Fruit fly (Drosophila melanogaster): Measurements from ENCODE around the gene CG17746.

Gene CG17746

dm6 chr3L:3284900-3285299 lies 45.5 kb upstream of the CG17746 start (continued):
- no peak for TF ChIP-seq CG10669 (GFP tag; optimal IDR thresholded peaks at IDR 0.05)
- TF ChIP-seq CG3919 (GFP tag; optimal IDR thresholded peaks at IDR 0.05), result peak; percentile 10
- TF ChIP-seq Lpt (GFP tag; optimal IDR thresholded peaks at IDR 0.05), result no peak
- TF ChIP-seq CG31627 (GFP tag; optimal IDR thresholded peaks at IDR 0.05), result no peak
- no peak for TF ChIP-seq pdm3 (GFP tag; optimal IDR thresholded peaks at IDR 0.05)
- TF ChIP-seq Sox14 (GFP tag; optimal IDR thresholded peaks at IDR 0.05), result no peak
- TF ChIP-seq CG3032 (tag; optimal IDR thresholded peaks at IDR 0.05), result no peak
- 0 out of 3 replicates have a peak, but pooled peaks have one; percentile 26 for TF ChIP-seq eg (GFP tag; IDR thresholded peaks at IDR 0.05)

- TF ChIP-seq Hr4 (GFP tag; optimal IDR thresholded peaks at IDR 0.05), result peak; percentile 71
- peak; percentile 73 for TF ChIP-seq CG15336 (GFP tag; IDR thresholded peaks at IDR 0.05)
- TF ChIP-seq CG4318 (GFP tag; optimal IDR thresholded peaks at IDR 0.05), result peak; percentile 40
- peak; percentile 43 for TF ChIP-seq Eip78C (GFP tag)
- TF ChIP-seq spab (GFP tag; optimal IDR thresholded peaks at IDR 0.05), result no peak
- TF ChIP-seq OdsH (GFP tag; optimal IDR thresholded peaks at IDR 0.05), result peak; percentile 23
- TF ChIP-seq CG8119 (GFP tag; IDR thresholded peaks at IDR 0.05), result peak; percentile 69
- TF ChIP-seq eg (GFP tag; IDR thresholded peaks at IDR 0.05), result peak; percentile 41; the same call in 1 of the 3 replicates
- peak; percentile 4 for TF ChIP-seq pdm3 (GFP tag; optimal IDR thresholded peaks at IDR 0.05)
- peak in 1 of 2 experiments; percentile 16 for TF ChIP-seq salr (GFP tag; optimal IDR thresholded peaks at IDR 0.05)
- TF ChIP-seq acj6 (GFP tag; optimal IDR thresholded peaks at IDR 0.05), result no peak
- TF ChIP-seq Eip93F (GFP tag; optimal IDR thresholded peaks at IDR 0.05), result no peak
- no peak for TF ChIP-seq CG3032 (tag; optimal IDR thresholded peaks at IDR 0.05)
- TF ChIP-seq CG32006 (GFP tag; optimal IDR thresholded peaks at IDR 0.05), result peak; percentile 75
These were observed 43.9 kb upstream of the CG17746 start for dm6 chr3L:3283264-3283663.

- TF ChIP-seq Sox102F (GFP tag; optimal IDR thresholded peaks at IDR 0.05) (peak; percentile 10), OdsH (GFP tag; optimal IDR thresholded peaks at IDR 0.05) (no peak), Eip78C (GFP tag) (peak; percentile 59), CG15336 (GFP tag; IDR thresholded peaks at IDR 0.05) (no peak)
These were observed 40.6 kb upstream of the CG17746 start, which contains the start of gene CG12017 for dm6 chr3L:3279930-3280329. TSS of gene CG12017 (plus strand) at chr3L:3280239.

- no peak for TF ChIP-seq fkh (GFP tag; optimal IDR thresholded peaks at IDR 0.05)
- TF ChIP-seq Eip78C (GFP tag), result peak; percentile 9
These were observed 37.6 kb upstream of the CG17746 start for dm6 chr3L:3276930-3277329.

- TF ChIP-seq Lpt (GFP tag; optimal IDR thresholded peaks at IDR 0.05) (no peak), Eip78C (GFP tag) (peak; percentile 76), CG6854 (GFP tag; optimal IDR thresholded peaks at IDR 0.05) (no peak), dsx (GFP tag; optimal IDR thresholded peaks at IDR 0.05; ENCODE audit: poor library complexity, severe bottlenecking) (no peak), CG16779 (tag; optimal IDR thresholded peaks at IDR 0.05) (no peak), acj6 (GFP tag; optimal IDR thresholded peaks at IDR 0.05) (no peak), Blimp-1 (GFP tag; optimal IDR thresholded peaks at IDR 0.05) (peak; percentile 59), CG4318 (GFP tag; optimal IDR thresholded peaks at IDR 0.05) (no peak), CG32006 (GFP tag; optimal IDR thresholded peaks at IDR 0.05) (peak; percentile 54), Smox (GFP tag; optimal IDR thresholded peaks at IDR 0.05) (no peak), CG6808 (GFP tag; optimal IDR thresholded peaks at IDR 0.05) (no peak), CG6276 (GFP tag; optimal IDR thresholded peaks at IDR 0.05) (no peak), CG10669 (GFP tag; optimal IDR thresholded peaks at IDR 0.05) (no peak), CG15336 (GFP tag; IDR thresholded peaks at IDR 0.05) (0 out of 2 replicates have a peak, but pooled peaks have one; percentile 16), fkh (GFP tag; optimal IDR thresholded peaks at IDR 0.05) (no peak), salr (GFP tag; optimal IDR thresholded peaks at IDR 0.05) (no peak), CG11902 (GFP tag; optimal IDR thresholded peaks at IDR 0.05) (no peak), CG6792 (GFP tag; optimal IDR thresholded peaks at IDR 0.05) (no peak), CG10631 (GFP tag; optimal IDR thresholded peaks at IDR 0.05) (no peak), Sox102F (GFP tag; optimal IDR thresholded peaks at IDR 0.05) (no peak), CG9139 (GFP tag; optimal IDR thresholded peaks at IDR 0.05) (no peak), Ets96B (tag; optimal IDR thresholded peaks at IDR 0.05) (no peak), OdsH (GFP tag; optimal IDR thresholded peaks at IDR 0.05) (no peak), Eip75B (GFP tag; optimal IDR thresholded peaks at IDR 0.05) (no peak), achi (GFP tag; optimal IDR thresholded peaks at IDR 0.05) (peak; percentile 17), pdm3 (GFP tag; optimal IDR thresholded peaks at IDR 0.05) (no peak), Hr39 (GFP tag; optimal IDR thresholded peaks at IDR 0.05) (no peak), lz (GFP tag; optimal IDR thresholded peaks at IDR 0.05) (no peak), Hr4 (GFP tag; optimal IDR thresholded peaks at IDR 0.05) (peak; percentile 40), dac (GFP tag; optimal IDR thresholded peaks at IDR 0.05) (no peak), CG8319 (GFP tag; optimal IDR thresholded peaks at IDR 0.05) (no peak), CG3919 (GFP tag; optimal IDR thresholded peaks at IDR 0.05) (peak; percentile 6)
These were observed 35.2 kb upstream of the CG17746 start for dm6 chr3L:3274463-3275177.
